Worm (Caenorhabditis elegans) whole organism, midembryonic: ENCODE measurements around the gene Y47D7A.7.

ENCODE experiments used
- T22C8.4 ChIP-seq: fragments of 200-800 bp; sonication (Bioruptor generic); IDR thresholded peaks from 2 replicates; pipeline ENCODE4 v1.3.6; 2022; ENCODE audit warnings: missing genetic modification characterization, missing compliant biosample characterization
- cog-1 ChIP-seq: sonication (generic microtip); optimal IDR thresholded peaks from 2 replicates; lab custom pipeline; 2016; ENCODE audit warnings: missing genetic modification characterization, missing compliant biosample characterization
- flt-1 ChIP-seq: fragments of 200-800 bp; sonication (Bioruptor generic); IDR thresholded peaks from 2 replicates; pipeline ENCODE4 v1.3.6; 2022; ENCODE audit warnings: missing genetic modification characterization, missing compliant biosample characterization
- klf-2 ChIP-seq: fragments of 200-800 bp; sonication (Bioruptor generic); conservative IDR thresholded peaks from 2 replicates; pipeline ENCODE4 v1.3.6; 2022; ENCODE audit warnings: missing genetic modification reagents, missing genetic modification characterization, missing compliant biosample characterization
- med-1 ChIP-seq: sonication (generic microtip); optimal IDR thresholded peaks from 2 replicates; lab custom pipeline; 2017; ENCODE audit warnings: missing genetic modification characterization, mild to moderate bottlenecking, missing compliant biosample characterization, antibody characterized with exemption, missing genetic modification reagents; ENCODE audit not compliant: insufficient read depth
- ref-1 ChIP-seq: fragments of 200-800 bp; sonication (Bioruptor generic); conservative IDR thresholded peaks from 2 replicates; pipeline ENCODE4 v1.3.6; 2022; ENCODE audit warnings: missing genetic modification reagents, missing genetic modification characterization, missing compliant biosample characterization
- tab-1 ChIP-seq: fragments of 200-800 bp; sonication (Bioruptor generic); IDR thresholded peaks from 2 replicates; pipeline ENCODE4 v1.3.6; 2022; ENCODE audit warnings: missing genetic modification characterization, missing compliant biosample characterization
- ztf-23 ChIP-seq: fragments of 200-800 bp; sonication (Bioruptor generic); IDR thresholded peaks from 2 replicates; pipeline ENCODE4 v1.3.6; 2022; ENCODE audit warnings: missing genetic modification reagents, missing genetic modification characterization, missing compliant biosample characterization
- ztf-29 ChIP-seq: fragments of 200-800 bp; sonication (Bioruptor generic); IDR thresholded peaks from 2 replicates; pipeline ENCODE4 v1.3.6; 2022; ENCODE audit warnings: missing genetic modification reagents, missing genetic modification characterization, missing compliant biosample characterization

- TF ChIP-seq ztf-23: no peak
- TF ChIP-seq ztf-29 (GFP tag; lab: Robert Waterston, UW): no peak
- no peak for TF ChIP-seq klf-2
- no peak for TF ChIP-seq med-1 (GFP tag; lab: Kevin White, UChicago)
- TF ChIP-seq tab-1: no peak
- no peak for TF ChIP-seq cog-1 (tag; lab: Kevin White, UChicago)
- TF ChIP-seq T22C8.4: no peak
- TF ChIP-seq ref-1 (GFP tag; lab: Robert Waterston, UW): no peak
- TF ChIP-seq flt-1: no peak
These were observed 49.2 kb downstream of the Y47D7A.7 start for ce11 chrV:4370515-4370914.
